Worm (Caenorhabditis elegans) whole organism, L1 larva: ENCODE results near the gene C17F4.3.

Experiments
- alr-1 ChIP-seq: fragments of 200-800 bp; sonication (Bioruptor generic); optimal IDR thresholded peaks from 2 replicates; lab custom pipeline; 2018; ENCODE audit warnings: borderline replicate concordance, mild to moderate bottlenecking, missing genetic modification characterization, missing compliant biosample characterization
- ama-1 ChIP-seq: fragments of 150-350 bp; optimal IDR thresholded peaks from 2 replicates; lab custom pipeline; 2014
- ceh-82 ChIP-seq, 3 experiments: fragments of 150-350 bp in 1 of 3; sonication (generic microtip) in 2 of 3; optimal IDR thresholded peaks; 2 replicates each; lab custom pipeline; 2014 to 2017; ENCODE audit warnings: missing biosample characterization in 3 of 3, missing genetic modification characterization in 3 of 3
- lin-39 ChIP-seq: fragments of 150-350 bp; optimal IDR thresholded peaks from 2 replicates; lab custom pipeline; 2014; ENCODE audit warnings: missing biosample characterization, missing genetic modification reagents, missing genetic modification characterization
- lsy-2 ChIP-seq, 2 experiments: fragments of 150-350 bp; optimal IDR thresholded peaks; 2 replicates each; lab custom pipeline; 2014; ENCODE audit warnings: missing biosample characterization in 2 of 2, missing genetic modification characterization in 2 of 2
- mef-2 ChIP-seq: fragments of 150-350 bp; optimal IDR thresholded peaks from 2 replicates; lab custom pipeline; 2014; ENCODE audit warnings: missing biosample characterization, missing genetic modification characterization
- nhr-11 ChIP-seq: fragments of 150-350 bp; optimal IDR thresholded peaks from 2 replicates; lab custom pipeline; 2014; ENCODE audit warnings: missing biosample characterization, missing genetic modification characterization
- nhr-12 ChIP-seq: sonication (generic microtip); optimal IDR thresholded peaks from 2 replicates; lab custom pipeline; 2017; ENCODE audit warnings: missing biosample characterization, missing genetic modification characterization
- pqm-1 ChIP-seq: sonication (generic microtip); optimal IDR thresholded peaks from 3 replicates; lab custom pipeline; 2017; ENCODE audit warnings: missing biosample characterization, missing genetic modification characterization
- zag-1 ChIP-seq: fragments of 150-350 bp; optimal IDR thresholded peaks from 2 replicates; lab custom pipeline; 2014; ENCODE audit warnings: missing biosample characterization, missing genetic modification characterization

ce11 chrII:3230422-3230821, 9.9 kb upstream of the C17F4.3 start, which contains the start of gene srh-297:
- TF ChIP-seq ama-1 (lab: Kevin White, UChicago) (no peak), lsy-2 (tag; optimal IDR thresholded peaks at IDR 0.05; lab: Kevin White, UChicago) (no peak), zag-1 (tag; lab: Kevin White, UChicago) (no peak), mef-2 (tag; lab: Kevin White, UChicago) (no peak), lin-39 (tag; lab: Kevin White, UChicago) (no peak), nhr-11 (tag; lab: Kevin White, UChicago) (no peak), alr-1 (tag; lab: Kevin White, UChicago) (no peak), ceh-82 (tag; optimal IDR thresholded peaks at IDR 0.05; lab: Kevin White, UChicago) (no peak), nhr-12 (tag; lab: Kevin White, UChicago) (no peak), pqm-1 (tag; lab: Kevin White, UChicago) (no peak)
